Fruit fly (Drosophila melanogaster): Measurements from ENCODE around the gene CG15771.
A peak's percentile ranks its signal among the peaks of the same experiment; 100 is the strongest.

Gene CG15771

dm6 chrX:5783260-5784040 lies 28.1 kb downstream of the CG15771 start (continued):
- peak; percentile 62 for TF ChIP-seq Ssrp (tag; optimal IDR thresholded peaks at IDR 0.05)
- TF ChIP-seq slbo (GFP tag; IDR thresholded peaks at IDR 0.05) = no peak
- peak; percentile 8 for TF ChIP-seq kni (GFP tag; optimal IDR thresholded peaks at IDR 0.05)
- TF ChIP-seq CG5245 (GFP tag; optimal IDR thresholded peaks at IDR 0.05) = no peak
- TF ChIP-seq CG12219 (GFP tag; optimal IDR thresholded peaks at IDR 0.05) = peak; percentile 36
- peak; percentile 15; the same call in 1 of the 3 replicates for TF ChIP-seq CG11695 (GFP tag; IDR thresholded peaks at IDR 0.05)
- peak; percentile 18 for TF ChIP-seq Hsf (GFP tag; optimal IDR thresholded peaks at IDR 0.05)
- peak; percentile 75 for TF ChIP-seq CG4707 (GFP tag; optimal IDR thresholded peaks at IDR 0.05)
- TF ChIP-seq CG11504 (tag; optimal IDR thresholded peaks at IDR 0.05) = peak; percentile 72
- no peak for TF ChIP-seq Hr3 (GFP tag; optimal IDR thresholded peaks at IDR 0.05)
- no peak for TF ChIP-seq NFAT (GFP tag; IDR thresholded peaks at IDR 0.05)
- TF ChIP-seq Bteb2 (GFP tag; optimal IDR thresholded peaks at IDR 0.05) = no peak
- TF ChIP-seq sna (GFP tag; IDR thresholded peaks at IDR 0.05; ENCODE audit: partially characterized antibody) = no peak
- TF ChIP-seq otp (GFP tag; IDR thresholded peaks at IDR 0.05) = no peak
- TF ChIP-seq tap (tag; optimal IDR thresholded peaks at IDR 0.05) = peak; percentile 1
- no peak for TF ChIP-seq CG14441 (GFP tag; IDR thresholded peaks at IDR 0.05)
- TF ChIP-seq sima (GFP tag; optimal IDR thresholded peaks at IDR 0.05) = no peak
- TF ChIP-seq CG15514 (GFP tag; optimal IDR thresholded peaks at IDR 0.05) = no peak
- peak; percentile 76 for TF ChIP-seq dmrt99B (tag; optimal IDR thresholded peaks at IDR 0.05)
- no peak for TF ChIP-seq CG3281 (GFP tag; optimal IDR thresholded peaks at IDR 0.05)
- TF ChIP-seq eyg (GFP tag; optimal IDR thresholded peaks at IDR 0.05) = no peak
- no peak for TF ChIP-seq CG2129 (GFP tag; IDR thresholded peaks at IDR 0.05; ENCODE audit: partially characterized antibody)
- TF ChIP-seq org-1 (GFP tag; optimal IDR thresholded peaks at IDR 0.05) = peak; percentile 30
- TF ChIP-seq CG11093 (GFP tag; IDR thresholded peaks at IDR 0.05) = peak; percentile 36; the same call in 1 of the 3 replicates
- TF ChIP-seq gcm (GFP tag; optimal IDR thresholded peaks at IDR 0.05) = peak; percentile 2
- TF ChIP-seq Kr (GFP tag; optimal IDR thresholded peaks at IDR 0.05) = no peak
- TF ChIP-seq tin (GFP tag; optimal IDR thresholded peaks at IDR 0.05) = peak; percentile 35
- no peak for TF ChIP-seq pfk (GFP tag; optimal IDR thresholded peaks at IDR 0.05)
- peak; percentile 10 for TF ChIP-seq lilli (GFP tag; optimal IDR thresholded peaks at IDR 0.05)
- TF ChIP-seq CG6254 (GFP tag; optimal IDR thresholded peaks at IDR 0.05) = peak; percentile 30
- peak; percentile 37; the same call in 1 of the 2 replicates for TF ChIP-seq lmd (GFP tag; IDR thresholded peaks at IDR 0.05)
- no peak for TF ChIP-seq GATAe (GFP tag; conservative IDR thresholded peaks at IDR 0.05)
- 0 out of 3 replicates have a peak, but pooled peaks have one; percentile 56 for TF ChIP-seq H15 (GFP tag; IDR thresholded peaks at IDR 0.05)
- peak; percentile 39; the same call in 1 of the 3 replicates for TF ChIP-seq croc (GFP tag; conservative IDR thresholded peaks at IDR 0.05)
- peak; percentile 4 for TF ChIP-seq NfI (GFP tag; optimal IDR thresholded peaks at IDR 0.05)
- TF ChIP-seq CHES-1-like (GFP tag; optimal IDR thresholded peaks at IDR 0.05) = no peak
- TF ChIP-seq CG4820 (GFP tag; optimal IDR thresholded peaks at IDR 0.05) = peak; percentile 42
- peak; percentile 91 for TF ChIP-seq sens (GFP tag)
- TF ChIP-seq row (GFP tag; IDR thresholded peaks at IDR 0.05) = peak; percentile 41; the same call in 1 of the 3 replicates
- TF ChIP-seq Ptx1 (GFP tag; IDR thresholded peaks at IDR 0.05) = peak; percentile 49
- no peak for TF ChIP-seq nom (GFP tag; optimal IDR thresholded peaks at IDR 0.05)
- no peak for TF ChIP-seq Camta (GFP tag; optimal IDR thresholded peaks at IDR 0.05)
- TF ChIP-seq CG15696 (tag; optimal IDR thresholded peaks at IDR 0.05) = no peak
- peak in 1 of 2 experiments; percentile 24 for TF ChIP-seq chif (GFP tag; optimal IDR thresholded peaks at IDR 0.05)
- no peak for TF ChIP-seq Nf-YA (GFP tag; IDR thresholded peaks at IDR 0.05)
- no peak for TF ChIP-seq CG6791 (GFP tag; IDR thresholded peaks at IDR 0.05; ENCODE audit: partially characterized antibody)
- peak; percentile 42 for TF ChIP-seq CG30403 (GFP tag; optimal IDR thresholded peaks at IDR 0.05)
- peak; percentile 31 for TF ChIP-seq dmrt11E (tag; optimal IDR thresholded peaks at IDR 0.05)
- TF ChIP-seq CG42726 (GFP tag; IDR thresholded peaks at IDR 0.05; ENCODE audit: partially characterized antibody) = no peak

All from whole organism, embryonic.